Fruit fly (Drosophila melanogaster) whole organism, wandering third instar larva: ENCODE data around the gene CG31139.

ENCODE experiments used
- Abd-B ChIP-seq: fragments of >200 bp; optimal IDR thresholded peaks from 2 replicates; lab custom pipeline; 2017; ENCODE audit warnings: missing biosample characterization, missing genetic modification characterization
- CG9705 ChIP-seq: fragments of 200-800 bp; sonication (Bioruptor generic); optimal IDR thresholded peaks from 2 replicates; lab custom pipeline; 2018; ENCODE audit warnings: missing biosample characterization, mild to moderate bottlenecking, missing genetic modification characterization
- Dfd ChIP-seq: fragments of >200 bp; optimal IDR thresholded peaks from 2 replicates; lab custom pipeline; 2017; ENCODE audit warnings: missing biosample characterization, missing genetic modification characterization
- Dif ChIP-seq: fragments of 200-275, 200-300 bp; sonication (Bioruptor generic); optimal IDR thresholded peaks from 2 replicates; lab custom pipeline; 2018; ENCODE audit warnings: missing biosample characterization, missing genetic modification characterization; ENCODE audit not compliant: partially characterized antibody
- GATAd ChIP-seq: sonication (Bioruptor generic); optimal IDR thresholded peaks from 2 replicates; lab custom pipeline; 2016; ENCODE audit warnings: missing biosample characterization, missing genetic modification characterization
- HLH106 ChIP-seq: fragments of 200-800 bp; optimal IDR thresholded peaks from 3 replicates; lab custom pipeline; 2019; ENCODE audit warnings: missing biosample characterization, mild to moderate bottlenecking, missing genetic modification characterization, moderate library complexity
- Hnf4 ChIP-seq: fragments of 200-800 bp; sonication (Bioruptor generic); optimal IDR thresholded peaks from 2 replicates; lab custom pipeline; 2016; ENCODE audit warnings: missing biosample characterization, mild to moderate bottlenecking, missing genetic modification characterization
- Hr78 ChIP-seq: fragments of >200 bp; optimal IDR thresholded peaks from 2 replicates; lab custom pipeline; 2017; ENCODE audit warnings: missing biosample characterization, missing genetic modification characterization
- Hr83 ChIP-seq: fragments of 200-300 bp; sonication (Bioruptor generic); optimal IDR thresholded peaks from 2 replicates; lab custom pipeline; 2016; ENCODE audit warnings: missing biosample characterization, mild to moderate bottlenecking, missing genetic modification characterization, moderate library complexity; ENCODE audit not compliant: poor library complexity, severe bottlenecking
- Jra ChIP-seq: sonication (Bioruptor generic); optimal IDR thresholded peaks from 2 replicates; lab custom pipeline; 2016; ENCODE audit warnings: missing biosample characterization, missing genetic modification characterization
- Mio ChIP-seq: sonication (Bioruptor generic); optimal IDR thresholded peaks from 2 replicates; lab custom pipeline; 2016; ENCODE audit warnings: missing biosample characterization, missing genetic modification characterization
- N ChIP-seq: fragments of >200 bp; optimal IDR thresholded peaks from 2 replicates; lab custom pipeline; 2018; ENCODE audit warnings: missing biosample characterization, missing external identifiers, missing genetic modification characterization
- OdsH ChIP-seq: fragments of 200-800 bp; sonication (Bioruptor generic); optimal IDR thresholded peaks from 2 replicates; lab custom pipeline; 2016; ENCODE audit warnings: missing biosample characterization, mild to moderate bottlenecking, missing genetic modification characterization
- Rel ChIP-seq, 2 experiments: fragments of 200-800 bp; sonication (Bioruptor generic) in 1 of 2; optimal IDR thresholded peaks; 2 replicates in 1 of 2; 3 replicates in 1 of 2; lab custom pipeline; 2016 to 2019; ENCODE audit warnings: mild to moderate bottlenecking in 2 of 2, missing biosample characterization in 2 of 2, missing genetic modification characterization in 2 of 2, moderate library complexity in 1 of 2
- Sp1 ChIP-seq: fragments of 200-800 bp; sonication (Bioruptor generic); optimal IDR thresholded peaks from 3 replicates; lab custom pipeline; 2019; ENCODE audit warnings: missing biosample characterization, mild to moderate bottlenecking, missing genetic modification characterization, moderate library complexity
- Vsx2 ChIP-seq: fragments of 200-300, 225-300 bp; sonication (Bioruptor generic); optimal IDR thresholded peaks from 2 replicates; lab custom pipeline; 2018; ENCODE audit warnings: missing biosample characterization, missing genetic modification characterization; ENCODE audit not compliant: partially characterized antibody
- br ChIP-seq: fragments of 200-800 bp; sonication (Bioruptor generic); optimal IDR thresholded peaks from 2 replicates; lab custom pipeline; 2016; ENCODE audit warnings: missing biosample characterization, missing genetic modification characterization
- brk ChIP-seq: fragments of 200-800 bp; sonication (Bioruptor generic); optimal IDR thresholded peaks from 2 replicates; lab custom pipeline; 2016; ENCODE audit warnings: missing biosample characterization, mild to moderate bottlenecking, missing genetic modification characterization
- dmrt93B ChIP-seq: fragments of 200-800 bp; sonication (Bioruptor generic); optimal IDR thresholded peaks from 2 replicates; lab custom pipeline; 2018; ENCODE audit warnings: missing biosample characterization, mild to moderate bottlenecking, missing genetic modification characterization
- dsf ChIP-seq: sonication (Bioruptor generic); optimal IDR thresholded peaks from 2 replicates; lab custom pipeline; 2016; ENCODE audit warnings: missing biosample characterization, missing genetic modification characterization, borderline replicate concordance
- ey ChIP-seq: fragments of 200-800 bp; sonication (Bioruptor generic); optimal IDR thresholded peaks from 2 replicates; lab custom pipeline; 2016; ENCODE audit warnings: missing biosample characterization, missing genetic modification characterization
- foxo ChIP-seq, 2 experiments: fragments of 200-800 bp; sonication (Bioruptor generic); optimal IDR thresholded peaks; 2 replicates in 1 of 2; 3 replicates in 1 of 2; lab custom pipeline; 2016 to 2017; ENCODE audit warnings: missing biosample characterization in 2 of 2, missing genetic modification characterization in 2 of 2
- fru ChIP-seq: fragments of 200-800 bp; sonication (Bioruptor generic); optimal IDR thresholded peaks from 3 replicates; lab custom pipeline; 2016; ENCODE audit warnings: missing biosample characterization, mild to moderate bottlenecking, missing genetic modification characterization
- h ChIP-seq: fragments of 200-800 bp; sonication (Bioruptor generic); optimal IDR thresholded peaks from 3 replicates; lab custom pipeline; 2016; ENCODE audit warnings: missing biosample characterization, mild to moderate bottlenecking, missing genetic modification characterization
- jim ChIP-seq: fragments of 175-275, 200-325 bp; sonication (Bioruptor generic); optimal IDR thresholded peaks from 2 replicates; lab custom pipeline; 2016; ENCODE audit warnings: missing biosample characterization, mild to moderate bottlenecking, missing genetic modification characterization
- lola ChIP-seq: fragments of >200 bp; optimal IDR thresholded peaks from 2 replicates; lab custom pipeline; 2017; ENCODE audit warnings: missing biosample characterization, missing genetic modification characterization
- pan ChIP-seq: fragments of >200 bp; optimal IDR thresholded peaks from 2 replicates; lab custom pipeline; 2017
- psq ChIP-seq: fragments of 200-800 bp; sonication (Bioruptor generic); optimal IDR thresholded peaks from 3 replicates; lab custom pipeline; 2017; ENCODE audit warnings: missing biosample characterization, mild to moderate bottlenecking, missing genetic modification characterization, moderate library complexity
- sv ChIP-seq: fragments of 200-800 bp; sonication (Bioruptor generic); optimal IDR thresholded peaks from 3 replicates; lab custom pipeline; 2016; ENCODE audit warnings: missing biosample characterization, missing genetic modification characterization
- tai ChIP-seq: sonication (Bioruptor generic); optimal IDR thresholded peaks from 2 replicates; lab custom pipeline; 2016; ENCODE audit warnings: missing biosample characterization, missing genetic modification characterization

The CG31139 gene

dm6 chr3R:22750039-22750438, 1.2 kb upstream of the CG31139 start:
- TF ChIP-seq br (GFP tag; lab: Kevin White, UChicago) = no peak
- TF ChIP-seq Vsx2 = no peak
- no peak for TF ChIP-seq ey (GFP tag; lab: Kevin White, UChicago)
- TF ChIP-seq Rel (GFP tag; optimal IDR thresholded peaks at IDR 0.05; lab: Kevin White, UChicago) = no peak
- TF ChIP-seq Rel (tag; optimal IDR thresholded peaks at IDR 0.05; lab: Kevin White, UChicago) = no peak
- TF ChIP-seq pan (lab: Kevin White, UChicago) = no peak
- TF ChIP-seq Dfd = no peak
- TF ChIP-seq Hr83 = no peak
- TF ChIP-seq Hnf4 (GFP tag; lab: Kevin White, UChicago) = no peak
- no peak for TF ChIP-seq tai (GFP tag; lab: Kevin White, UChicago)
- no peak for TF ChIP-seq Sp1 (GFP tag; lab: Kevin White, UChicago)
- no peak for TF ChIP-seq dmrt93B
- no peak for TF ChIP-seq h (GFP tag; lab: Kevin White, UChicago)
- no peak for TF ChIP-seq dsf (GFP tag; lab: Kevin White, UChicago)
- no peak for TF ChIP-seq Hr78 (GFP tag; lab: Kevin White, UChicago)
- TF ChIP-seq GATAd (GFP tag; lab: Kevin White, UChicago) = no peak
- TF ChIP-seq brk (GFP tag; lab: Kevin White, UChicago) = no peak
- TF ChIP-seq fru (GFP tag; lab: Kevin White, UChicago) = no peak
- no peak for TF ChIP-seq Dif (GFP tag; lab: Kevin White, UChicago)
- no peak for TF ChIP-seq CG9705 (GFP tag; lab: Kevin White, UChicago)

- TF ChIP-seq psq (GFP tag; lab: Kevin White, UChicago) = no peak
- no peak for TF ChIP-seq CG9705 (GFP tag; lab: Kevin White, UChicago)
- peak; percentile 26 for TF ChIP-seq Dif (GFP tag; lab: Kevin White, UChicago)
- peak; percentile 35 for TF ChIP-seq Hr83
Observed at dm6 chr3R:22747423-22748090, 1.3 kb downstream of the CG31139 start, which contains the start of gene CG17141. Gene CG17141 (minus strand): TSS chr3R:22747599.

- TF ChIP-seq dmrt93B = no peak
- TF ChIP-seq Rel (GFP tag; optimal IDR thresholded peaks at IDR 0.05; lab: Kevin White, UChicago) = no peak
- TF ChIP-seq Rel (tag; optimal IDR thresholded peaks at IDR 0.05; lab: Kevin White, UChicago) = peak; percentile 37
Observed at dm6 chr3R:22745432-22745831, 3.4 kb downstream of the CG31139 start, which contains the start of the genes vret and HP1c. Gene vret (minus strand): TSS chr3R:22745581. Gene HP1c (plus strand): TSS chr3R:22745620.

- TF ChIP-seq N (GFP tag; lab: Kevin White, UChicago) = no peak
- no peak for TF ChIP-seq CG9705 (GFP tag; lab: Kevin White, UChicago)
- no peak for TF ChIP-seq ey (GFP tag; lab: Kevin White, UChicago)
- TF ChIP-seq pan (lab: Kevin White, UChicago) = no peak
- no peak for TF ChIP-seq br (GFP tag; lab: Kevin White, UChicago)
- TF ChIP-seq Rel (GFP tag; optimal IDR thresholded peaks at IDR 0.05; lab: Kevin White, UChicago) = no peak
- TF ChIP-seq Rel (tag; optimal IDR thresholded peaks at IDR 0.05; lab: Kevin White, UChicago) = peak; percentile 91
- TF ChIP-seq, all 38 proteins: peak for 1
Observed at dm6 chr3R:22740930-22741329, 7.9 kb downstream of the CG31139 start, which contains the start of the genes Dcr-1 and CG6985. Gene Dcr-1 (minus strand): TSS chr3R:22741091. Gene CG6985 (plus strand): TSS chr3R:22741150.

dm6 chr3R:22733751-22734150, 15.1 kb downstream of the CG31139 start, which contains the start of gene Takl2:
Gene Takl2 (minus strand): TSS chr3R:22733851.
- TF ChIP-seq lola (GFP tag; lab: Kevin White, UChicago) (no peak), foxo (GFP tag; optimal IDR thresholded peaks at IDR 0.05; lab: Kevin White, UChicago) (no peak)

dm6 chr3R:22732995-22733394, 15.9 kb downstream of the CG31139 start:
- TF ChIP-seq Dif (GFP tag; lab: Kevin White, UChicago) = no peak
- TF ChIP-seq Abd-B = no peak
- no peak for TF ChIP-seq Dfd
- no peak for TF ChIP-seq Sp1 (GFP tag; lab: Kevin White, UChicago)
- no peak for TF ChIP-seq dsf (GFP tag; lab: Kevin White, UChicago)
- TF ChIP-seq HLH106 (tag; lab: Kevin White, UChicago) = no peak
- TF ChIP-seq Hnf4 (GFP tag; lab: Kevin White, UChicago) = no peak
- TF ChIP-seq Mio (GFP tag; lab: Kevin White, UChicago) = no peak
- no peak for TF ChIP-seq dmrt93B
- no peak for TF ChIP-seq tai (GFP tag; lab: Kevin White, UChicago)
- TF ChIP-seq N (GFP tag; lab: Kevin White, UChicago) = no peak
- TF ChIP-seq Rel (GFP tag; optimal IDR thresholded peaks at IDR 0.05; lab: Kevin White, UChicago) = no peak
- no peak for TF ChIP-seq Rel (tag; optimal IDR thresholded peaks at IDR 0.05; lab: Kevin White, UChicago)
- no peak for TF ChIP-seq jim (GFP tag; lab: Kevin White, UChicago)
- TF ChIP-seq sv (GFP tag; lab: Kevin White, UChicago) = no peak
- no peak for TF ChIP-seq brk (GFP tag; lab: Kevin White, UChicago)
- no peak for TF ChIP-seq OdsH (GFP tag; lab: Kevin White, UChicago)
- no peak for TF ChIP-seq Jra
